Worm (Caenorhabditis elegans): Measurements from ENCODE around the gene exos-9.
A peak's percentile ranks its signal among the peaks of the same experiment; 100 is the strongest.

DNA sequence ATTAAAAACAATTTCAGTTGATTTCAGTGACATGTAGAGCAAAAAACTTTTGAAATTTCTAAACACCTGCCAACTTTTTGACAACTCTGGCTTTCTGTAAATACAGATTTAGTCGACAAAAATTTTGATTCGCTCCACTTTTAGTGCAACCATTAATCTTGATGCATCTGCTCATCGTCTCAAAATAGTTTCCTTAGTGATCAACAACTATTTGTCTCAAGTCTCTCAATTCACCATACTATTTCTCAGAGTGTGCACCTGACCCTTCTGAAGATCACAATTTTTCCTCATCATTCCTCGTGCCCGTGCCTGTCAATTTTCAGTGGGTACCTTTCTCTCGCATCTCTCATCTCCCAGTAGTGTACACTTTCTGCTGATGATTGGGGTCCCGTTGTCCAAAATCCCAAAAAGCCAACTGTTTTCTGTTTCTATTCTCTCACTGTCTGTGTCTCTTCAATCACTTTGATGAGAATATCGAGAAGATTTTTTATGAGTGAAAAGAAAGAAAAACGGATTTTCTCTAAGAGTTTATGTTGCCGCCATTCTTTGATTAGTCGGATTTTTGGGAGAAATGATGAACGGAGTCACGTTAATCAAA is 19.1 kb upstream of the exos-9 start:
- TF ChIP-seq mep-1 (tag; optimal IDR thresholded peaks at IDR 0.05): no peak
- no peak for TF ChIP-seq elt-3 (tag; optimal IDR thresholded peaks at IDR 0.05)
- no peak for TF ChIP-seq ham-2 (GFP tag; optimal IDR thresholded peaks at IDR 0.05)
- TF ChIP-seq pha-4 (tag; optimal IDR thresholded peaks at IDR 0.05): no peak
- TF ChIP-seq nhr-28 (tag; optimal IDR thresholded peaks at IDR 0.05): no peak
- TF ChIP-seq unc-62 (GFP tag; optimal IDR thresholded peaks at IDR 0.05): peak; percentile 96
- TF ChIP-seq hlh-1 (tag; optimal IDR thresholded peaks at IDR 0.05): peak; percentile 96
- no peak for TF ChIP-seq lin-13 (tag; optimal IDR thresholded peaks at IDR 0.05)
- TF ChIP-seq mab-5 (tag; optimal IDR thresholded peaks at IDR 0.05): no peak
